Worm (Caenorhabditis elegans) whole organism, L1 larva: ENCODE measurements around the gene npr-43.
A peak's percentile ranks its signal among the peaks of the same experiment; 100 is the strongest.

Source experiments
- ama-1 ChIP-seq: fragments of 150-350 bp; optimal IDR thresholded peaks from 2 replicates; lab custom pipeline; 2014
- efl-3 ChIP-seq: fragments of 200-800 bp; sonication (Bioruptor generic); optimal IDR thresholded peaks from 2 replicates; lab custom pipeline; 2018; ENCODE audit warnings: mild to moderate bottlenecking, missing genetic modification characterization, missing compliant biosample characterization
- fkh-4 ChIP-seq: sonication (generic microtip); optimal IDR thresholded peaks from 2 replicates; lab custom pipeline; 2016; ENCODE audit warnings: missing compliant biosample characterization, missing genetic modification characterization, borderline replicate concordance
- jun-1 ChIP-seq: fragments of 150-350 bp; optimal IDR thresholded peaks from 2 replicates; lab custom pipeline; 2014; ENCODE audit warnings: missing biosample characterization, missing genetic modification reagents, missing genetic modification characterization
- lin-13 ChIP-seq: fragments of 150-350 bp; optimal IDR thresholded peaks from 2 replicates; lab custom pipeline; 2014; ENCODE audit warnings: missing biosample characterization, missing genetic modification reagents, missing genetic modification characterization
- lin-39 ChIP-seq: fragments of 150-350 bp; optimal IDR thresholded peaks from 2 replicates; lab custom pipeline; 2014; ENCODE audit warnings: missing biosample characterization, missing genetic modification reagents, missing genetic modification characterization
- pax-3 ChIP-seq: fragments of 200-800 bp; sonication (Bioruptor generic); optimal IDR thresholded peaks from 2 replicates; lab custom pipeline; 2018; ENCODE audit warnings: mild to moderate bottlenecking, missing genetic modification characterization, moderate library complexity, missing compliant biosample characterization
- skn-1 ChIP-seq: fragments of 150-350 bp; optimal IDR thresholded peaks from 2 replicates; lab custom pipeline; 2014; ENCODE audit warnings: missing biosample characterization, missing genetic modification characterization
- tbx-2 ChIP-seq: sonication (generic microtip); optimal IDR thresholded peaks from 2 replicates; lab custom pipeline; 2016; ENCODE audit warnings: missing genetic modification characterization, missing compliant biosample characterization
- tlp-1 ChIP-seq: fragments of 150-350 bp; optimal IDR thresholded peaks from 2 replicates; lab custom pipeline; 2014; ENCODE audit warnings: missing biosample characterization, missing genetic modification characterization
- unc-86 ChIP-seq: sonication (generic microtip); optimal IDR thresholded peaks from 2 replicates; lab custom pipeline; 2016; ENCODE audit warnings: missing genetic modification characterization, missing compliant biosample characterization
- ztf-4 ChIP-seq: fragments of 150-350 bp; optimal IDR thresholded peaks from 2 replicates; lab custom pipeline; 2014; ENCODE audit warnings: missing biosample characterization, missing genetic modification characterization

DNA sequence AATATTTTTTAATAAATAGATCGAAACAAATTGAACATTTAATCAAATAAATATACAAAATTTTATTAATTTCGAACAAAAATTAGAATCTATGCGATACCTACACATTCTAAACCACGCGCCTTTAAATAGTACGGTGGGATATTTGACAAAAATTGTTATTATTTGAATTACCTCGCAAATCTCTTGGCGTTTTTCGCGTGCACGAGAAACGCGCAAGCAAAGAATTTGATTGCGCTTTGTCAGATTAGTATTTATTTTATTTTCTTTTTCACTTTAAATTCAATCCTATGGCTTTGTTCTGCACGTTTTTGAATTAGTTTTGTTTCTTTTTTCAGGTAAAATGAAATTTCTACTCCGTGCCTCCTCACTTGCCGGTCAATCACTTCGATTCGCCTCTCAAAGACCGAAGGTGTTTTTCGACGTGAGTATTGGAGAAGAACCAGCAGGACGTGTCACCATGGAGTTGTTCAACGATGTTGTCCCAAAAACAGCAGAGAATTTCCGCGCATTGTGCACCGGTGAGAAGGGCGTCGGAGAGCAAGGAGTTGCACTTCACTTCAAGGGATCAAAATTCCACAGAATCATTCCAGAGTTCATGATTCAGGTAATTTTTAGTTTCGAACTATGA lies 23.0 kb downstream of the npr-43 start, which contains the start of gene cyn-1:
- TF ChIP-seq skn-1 (tag; lab: Kevin White, UChicago): peak; percentile 89
- TF ChIP-seq lin-39 (tag; lab: Kevin White, UChicago): peak; percentile 80
- peak; percentile 85 for TF ChIP-seq pax-3 (tag; lab: Kevin White, UChicago)
- peak; percentile 77 for TF ChIP-seq lin-13 (GFP tag; lab: Kevin White, UChicago)
- TF ChIP-seq unc-86 (tag; lab: Kevin White, UChicago): peak; percentile 82
- TF ChIP-seq efl-3 (GFP tag; lab: Kevin White, UChicago): no peak
- TF ChIP-seq tbx-2 (tag; lab: Kevin White, UChicago): peak; percentile 87
- TF ChIP-seq ztf-4: peak; percentile 66
- peak; percentile 66 for TF ChIP-seq ama-1 (lab: Kevin White, UChicago)
- TF ChIP-seq jun-1 (tag; lab: Kevin White, UChicago): peak; percentile 70
- peak; percentile 27 for TF ChIP-seq fkh-4 (tag; lab: Kevin White, UChicago)
- TF ChIP-seq tlp-1 (tag; lab: Kevin White, UChicago): no peak
